Worm (Caenorhabditis elegans) whole organism, late embryonic: ENCODE data around the gene M01F1.8.

ENCODE experiments used
- C38D4.7 ChIP-seq: fragments of 200-800 bp; sonication (Bioruptor generic); optimal IDR thresholded peaks from 2 replicates; lab custom pipeline; 2018; ENCODE audit warnings: mild to moderate bottlenecking, missing genetic modification characterization, moderate library complexity, missing compliant biosample characterization
- ama-1 ChIP-seq: fragments of 150-350 bp; optimal IDR thresholded peaks from 2 replicates; lab custom pipeline; 2014
- dmd-4 ChIP-seq: sonication (generic microtip); optimal IDR thresholded peaks from 2 replicates; lab custom pipeline; 2016; ENCODE audit warnings: borderline replicate concordance, missing genetic modification characterization, missing compliant biosample characterization
- fkh-10 ChIP-seq: fragments of 150-350 bp; optimal IDR thresholded peaks from 2 replicates; lab custom pipeline; 2014; ENCODE audit warnings: missing biosample characterization, missing genetic modification reagents, missing genetic modification characterization
- hlh-30 ChIP-seq: sonication (generic microtip); optimal IDR thresholded peaks from 2 replicates; lab custom pipeline; 2017; ENCODE audit warnings: antibody characterized with exemption, missing genetic modification characterization, missing compliant biosample characterization; ENCODE audit not compliant: insufficient read depth
- pqm-1 ChIP-seq: sonication (generic microtip); optimal IDR thresholded peaks from 2 replicates; lab custom pipeline; 2016; ENCODE audit warnings: missing genetic modification characterization, missing compliant biosample characterization
- ref-2 ChIP-seq: sonication (generic microtip); optimal IDR thresholded peaks from 2 replicates; lab custom pipeline; 2016; ENCODE audit warnings: missing genetic modification characterization, missing compliant biosample characterization
- rnt-1 ChIP-seq: sonication (generic microtip); optimal IDR thresholded peaks from 2 replicates; lab custom pipeline; 2016; ENCODE audit warnings: missing genetic modification characterization, missing compliant biosample characterization
- sdc-2 ChIP-seq: sonication (generic microtip); optimal IDR thresholded peaks from 2 replicates; lab custom pipeline; 2016; ENCODE audit warnings: missing genotype, missing genetic modification characterization, missing compliant biosample characterization
- sox-4 ChIP-seq: sonication (generic microtip); optimal IDR thresholded peaks from 2 replicates; lab custom pipeline; 2017; ENCODE audit warnings: mild to moderate bottlenecking, missing genetic modification characterization, inconsistent platforms, missing compliant biosample characterization
- tbx-2 ChIP-seq: sonication (generic microtip); optimal IDR thresholded peaks from 2 replicates; lab custom pipeline; 2016; ENCODE audit warnings: missing genetic modification characterization, missing compliant biosample characterization

- no peak for TF ChIP-seq sox-4 (tag; lab: Kevin White, UChicago)
- TF ChIP-seq C38D4.7 (GFP tag; lab: Kevin White, UChicago) = no peak
- no peak for TF ChIP-seq ref-2
- TF ChIP-seq rnt-1 = no peak
- TF ChIP-seq dmd-4 (tag; lab: Kevin White, UChicago) = no peak
- no peak for TF ChIP-seq fkh-10 (GFP tag; lab: Kevin White, UChicago)
- no peak for TF ChIP-seq pqm-1 (tag; lab: Kevin White, UChicago)
- TF ChIP-seq tbx-2 (tag; lab: Kevin White, UChicago) = no peak
- TF ChIP-seq ama-1 (lab: Kevin White, UChicago) = no peak
- no peak for TF ChIP-seq hlh-30 (tag; lab: Kevin White, UChicago)
- TF ChIP-seq sdc-2 (tag; lab: Kevin White, UChicago) = no peak
These were observed 49.7 kb downstream of the M01F1.8 start, which contains the start of the genes K01A11.3 and C34C12.12 for ce11 chrIII:3452563-3453210.
